Fruit fly (Drosophila melanogaster): ENCODE measurements around the gene CG9692.

DNA sequence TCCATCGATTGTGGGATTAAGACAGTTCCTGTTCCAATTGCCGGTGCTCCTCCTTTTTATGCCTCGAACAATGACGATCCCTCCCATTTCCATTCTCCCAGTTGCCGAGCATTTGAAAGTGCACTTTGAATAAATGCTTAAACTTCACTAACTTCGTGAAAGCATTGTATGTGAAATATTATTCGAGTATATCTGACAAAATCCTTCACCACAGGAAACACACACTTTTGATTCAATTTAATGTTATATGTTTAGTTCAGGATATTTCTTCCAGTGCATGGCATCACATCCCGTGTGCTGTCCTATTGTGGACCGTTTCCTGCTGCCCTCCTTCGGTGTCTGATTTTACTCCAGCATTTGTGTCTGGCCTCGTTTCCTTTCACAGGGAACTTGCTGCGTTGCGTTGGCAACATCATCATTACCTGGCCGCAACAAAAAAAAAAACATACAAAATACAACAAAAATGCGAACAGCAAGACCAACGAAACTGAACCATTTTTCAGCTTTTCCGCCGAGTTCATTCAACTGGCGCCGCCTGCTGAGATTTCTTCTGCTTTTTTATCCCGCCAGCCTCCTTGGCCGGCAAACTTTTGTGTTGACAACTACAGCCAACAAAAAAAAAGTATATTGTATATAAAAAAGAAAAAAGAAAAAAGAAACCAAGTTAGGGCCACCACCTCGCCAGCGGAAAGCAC is 47.8 kb downstream of the CG9692 start:
- TF ChIP-seq p53 (GFP tag; optimal IDR thresholded peaks at IDR 0.05) (no peak), dimm (GFP tag; IDR thresholded peaks at IDR 0.05) (no peak), CG43689 (GFP tag; IDR thresholded peaks at IDR 0.05) (no peak), Abd-B (GFP tag; optimal IDR thresholded peaks at IDR 0.05) (no peak), zen2 (GFP tag; IDR thresholded peaks at IDR 0.05; ENCODE audit: partially characterized antibody) (no peak), zen (tag; optimal IDR thresholded peaks at IDR 0.05) (no peak), croc (GFP tag; conservative IDR thresholded peaks at IDR 0.05) (no peak), z (GFP tag; IDR thresholded peaks at IDR 0.05) (no peak), repo (GFP tag; optimal IDR thresholded peaks at IDR 0.05) (no peak)

All from whole organism, embryonic.